Worm (Caenorhabditis elegans): Measurements from ENCODE around the gene ptr-24.

ptr-24 gene

ce11 chrX:13315093-13315492 is 22.7 kb upstream of the ptr-24 start:
- TF ChIP-seq him-1 (tag; optimal IDR thresholded peaks at IDR 0.05), result no peak
- TF ChIP-seq W03F9.2 (tag; optimal IDR thresholded peaks at IDR 0.05), result no peak
- no peak for TF ChIP-seq dao-5 (tag; optimal IDR thresholded peaks at IDR 0.05)

- TF ChIP-seq W03F9.2 (tag; optimal IDR thresholded peaks at IDR 0.05) (no peak), dao-5 (tag; optimal IDR thresholded peaks at IDR 0.05) (no peak), him-1 (tag; optimal IDR thresholded peaks at IDR 0.05) (no peak)
Observed at ce11 chrX:13317532-13317931, 20.3 kb upstream of the ptr-24 start.

ce11 chrX:13318316-13318715 is 19.5 kb upstream of the ptr-24 start:
- TF ChIP-seq W03F9.2 (tag; optimal IDR thresholded peaks at IDR 0.05), result no peak
- no peak for TF ChIP-seq dao-5 (tag; optimal IDR thresholded peaks at IDR 0.05)
- no peak for TF ChIP-seq him-1 (tag; optimal IDR thresholded peaks at IDR 0.05)

- TF ChIP-seq W03F9.2 (tag; optimal IDR thresholded peaks at IDR 0.05) (no peak), dao-5 (tag; optimal IDR thresholded peaks at IDR 0.05) (no peak), him-1 (tag; optimal IDR thresholded peaks at IDR 0.05) (no peak)
Observed at ce11 chrX:13320575-13320974, 17.3 kb upstream of the ptr-24 start.

- TF ChIP-seq W03F9.2 (tag; optimal IDR thresholded peaks at IDR 0.05) (no peak), dao-5 (tag; optimal IDR thresholded peaks at IDR 0.05) (no peak), him-1 (tag; optimal IDR thresholded peaks at IDR 0.05) (no peak)
Observed at ce11 chrX:13322886-13323285, 14.9 kb upstream of the ptr-24 start, which contains the start of gene F46G10.2. TSS of gene F46G10.2 (plus strand) at chrX:13322963.

ce11 chrX:13323697-13324096 is 14.1 kb upstream of the ptr-24 start:
- TF ChIP-seq dao-5 (tag; optimal IDR thresholded peaks at IDR 0.05), result no peak
- TF ChIP-seq W03F9.2 (tag; optimal IDR thresholded peaks at IDR 0.05), result no peak
- TF ChIP-seq him-1 (tag; optimal IDR thresholded peaks at IDR 0.05), result no peak

- TF ChIP-seq him-1 (tag; optimal IDR thresholded peaks at IDR 0.05) (no peak), W03F9.2 (tag; optimal IDR thresholded peaks at IDR 0.05) (no peak)
Observed at ce11 chrX:13324326-13324725, 13.5 kb upstream of the ptr-24 start.

- TF ChIP-seq W03F9.2 (tag; optimal IDR thresholded peaks at IDR 0.05), result no peak
- TF ChIP-seq dao-5 (tag; optimal IDR thresholded peaks at IDR 0.05), result no peak
- no peak for TF ChIP-seq him-1 (tag; optimal IDR thresholded peaks at IDR 0.05)
Observed at ce11 chrX:13325039-13325438, 12.8 kb upstream of the ptr-24 start.

ce11 chrX:13328034-13328433 is 9.8 kb upstream of the ptr-24 start, which contains the start of gene sir-2.2:
TSS of gene sir-2.2 (plus strand) at chrX:13328067.
- TF ChIP-seq him-1 (tag; optimal IDR thresholded peaks at IDR 0.05) (no peak), W03F9.2 (tag; optimal IDR thresholded peaks at IDR 0.05) (no peak), dao-5 (tag; optimal IDR thresholded peaks at IDR 0.05) (no peak)

- no peak for TF ChIP-seq dao-5 (tag; optimal IDR thresholded peaks at IDR 0.05)
- no peak for TF ChIP-seq him-1 (tag; optimal IDR thresholded peaks at IDR 0.05)
- peak; percentile 63 for TF ChIP-seq W03F9.2 (tag; optimal IDR thresholded peaks at IDR 0.05)
Observed at ce11 chrX:13328868-13329267, 9.0 kb upstream of the ptr-24 start.

ce11 chrX:13331386-13331785 is 6.4 kb upstream of the ptr-24 start, which contains the start of gene sir-2.3:
TSS of gene sir-2.3 (plus strand) at chrX:13331686.
- TF ChIP-seq dao-5 (tag; optimal IDR thresholded peaks at IDR 0.05) (no peak), him-1 (tag; optimal IDR thresholded peaks at IDR 0.05) (no peak), W03F9.2 (tag; optimal IDR thresholded peaks at IDR 0.05) (no peak)

- TF ChIP-seq W03F9.2 (tag; optimal IDR thresholded peaks at IDR 0.05) (peak; percentile 13), dao-5 (tag; optimal IDR thresholded peaks at IDR 0.05) (no peak), him-1 (tag; optimal IDR thresholded peaks at IDR 0.05) (no peak)
Observed at ce11 chrX:13333835-13334234, 4.0 kb upstream of the ptr-24 start, which contains the start of gene F46G10.4. TSS of gene F46G10.4 (plus strand) at chrX:13334046.

ce11 chrX:13337000-13337399 is 828 bp upstream of the ptr-24 start:
- no peak for TF ChIP-seq dao-5 (tag; optimal IDR thresholded peaks at IDR 0.05)
- TF ChIP-seq him-1 (tag; optimal IDR thresholded peaks at IDR 0.05), result no peak
- TF ChIP-seq W03F9.2 (tag; optimal IDR thresholded peaks at IDR 0.05), result no peak

- TF ChIP-seq dao-5 (tag; optimal IDR thresholded peaks at IDR 0.05) (no peak), him-1 (tag; optimal IDR thresholded peaks at IDR 0.05) (no peak), W03F9.2 (tag; optimal IDR thresholded peaks at IDR 0.05) (no peak)
Observed at ce11 chrX:13339029-13339626, 1.3 kb downstream of the ptr-24 start.

- TF ChIP-seq dao-5 (tag; optimal IDR thresholded peaks at IDR 0.05), result no peak
- TF ChIP-seq W03F9.2 (tag; optimal IDR thresholded peaks at IDR 0.05), result no peak
- no peak for TF ChIP-seq him-1 (tag; optimal IDR thresholded peaks at IDR 0.05)
Observed at ce11 chrX:13340970-13341369, 3.1 kb downstream of the ptr-24 start.
